Fruit fly (Drosophila melanogaster) whole organism, prepupa: Measurements from ENCODE around the gene CG11714.
A peak's percentile ranks its signal among the peaks of the same experiment; 100 is the strongest.

Experiments
- Blimp-1 ChIP-seq: fragments of 200-800 bp; sonication (Bioruptor generic); optimal IDR thresholded peaks from 3 replicates; lab custom pipeline; 2017; ENCODE audit warnings: missing biosample characterization, missing genetic modification characterization, mild to moderate bottlenecking, moderate library complexity, missing genetic modification reagents
- CG10669 ChIP-seq: fragments of 200-800 bp; sonication (Bioruptor generic); optimal IDR thresholded peaks from 3 replicates; lab custom pipeline; 2018; ENCODE audit warnings: missing biosample characterization, mild to moderate bottlenecking, missing genetic modification characterization, moderate library complexity
- CG11294 ChIP-seq: fragments of 200-800 bp; sonication (Bioruptor generic); IDR thresholded peaks from 2 replicates; pipeline ENCODE4 v1.3.6; 2022; ENCODE audit warnings: missing biosample characterization, missing genetic modification characterization
- CG11762 ChIP-seq: fragments of 200-800 bp; sonication (Bioruptor generic); optimal IDR thresholded peaks from 3 replicates; lab custom pipeline; 2016; ENCODE audit warnings: missing biosample characterization, missing genetic modification characterization; ENCODE audit not compliant: insufficient read depth
- CG15336 ChIP-seq: fragments of 200-800 bp; sonication (Bioruptor generic); IDR thresholded peaks from 2 replicates; pipeline ENCODE4 v1.3.6; 2022; ENCODE audit warnings: missing biosample characterization, missing genetic modification characterization
- CG1621 ChIP-seq: fragments of 200-800 bp; sonication (Bioruptor generic); optimal IDR thresholded peaks from 3 replicates; lab custom pipeline; 2018; ENCODE audit warnings: missing biosample characterization, mild to moderate bottlenecking, missing genetic modification characterization
- CG3032 ChIP-seq: fragments of 200-800 bp; optimal IDR thresholded peaks from 2 replicates; lab custom pipeline; 2019; ENCODE audit warnings: missing biosample characterization, mild to moderate bottlenecking, missing genetic modification characterization, moderate library complexity
- CG31627 ChIP-seq: fragments of 200-800 bp; sonication (Bioruptor generic); optimal IDR thresholded peaks from 3 replicates; lab custom pipeline; 2016; ENCODE audit warnings: missing biosample characterization, missing genetic modification characterization
- CG32006 ChIP-seq: fragments of 200-800 bp; sonication (Bioruptor generic); optimal IDR thresholded peaks from 3 replicates; lab custom pipeline; 2017; ENCODE audit warnings: missing biosample characterization, mild to moderate bottlenecking, missing genetic modification characterization
- CG34406 ChIP-seq: fragments of 200-800 bp; sonication (Bioruptor generic); optimal IDR thresholded peaks from 3 replicates; lab custom pipeline; 2016; ENCODE audit warnings: missing biosample characterization, missing genetic modification characterization
- CG3919 ChIP-seq: fragments of 200-800 bp; sonication (Bioruptor generic); optimal IDR thresholded peaks from 3 replicates; lab custom pipeline; 2016; ENCODE audit warnings: missing biosample characterization, missing genetic modification characterization
- CG4318 ChIP-seq: fragments of 200-800 bp; sonication (Bioruptor generic); optimal IDR thresholded peaks from 3 replicates; lab custom pipeline; 2017; ENCODE audit warnings: missing biosample characterization, mild to moderate bottlenecking, missing genetic modification characterization
- CG6163 ChIP-seq: fragments of 200-800 bp; sonication (Bioruptor generic); IDR thresholded peaks from 3 replicates; pipeline ENCODE4 v1.3.6; 2022; ENCODE audit warnings: missing biosample characterization, missing genetic modification characterization
- CG6792 ChIP-seq: fragments of 200-800 bp; sonication (Bioruptor generic); optimal IDR thresholded peaks from 3 replicates; lab custom pipeline; 2016; ENCODE audit warnings: missing biosample characterization, missing genetic modification characterization
- CG6854 ChIP-seq: fragments of 200-800 bp; sonication (Bioruptor generic); optimal IDR thresholded peaks from 2 replicates; lab custom pipeline; 2017; ENCODE audit warnings: missing biosample characterization, mild to moderate bottlenecking, missing genetic modification characterization
- CG7368 ChIP-seq: fragments of 200-800 bp; sonication (Bioruptor generic); optimal IDR thresholded peaks from 3 replicates; lab custom pipeline; 2016; ENCODE audit warnings: missing biosample characterization, missing genetic modification characterization
- CG8119 ChIP-seq: fragments of 200-800 bp; sonication (Bioruptor generic); IDR thresholded peaks from 3 replicates; pipeline ENCODE4 v1.3.6; 2022; ENCODE audit warnings: missing biosample characterization, missing genetic modification characterization
- CG8319 ChIP-seq: fragments of 200-800 bp; sonication (Bioruptor generic); optimal IDR thresholded peaks from 3 replicates; lab custom pipeline; 2016; ENCODE audit warnings: missing biosample characterization, missing genetic modification characterization
- CG9139 ChIP-seq: fragments of 200-800 bp; sonication (Bioruptor generic); optimal IDR thresholded peaks from 3 replicates; lab custom pipeline; 2017; ENCODE audit warnings: missing biosample characterization, mild to moderate bottlenecking, missing genetic modification characterization
- Eip78C ChIP-seq: fragments of 200-800 bp; sonication (Bioruptor generic); peaks from one replicate; lab custom pipeline; 2016; ENCODE audit warnings: missing biosample characterization, missing genetic modification characterization
- Eip93F ChIP-seq: fragments of 200-800 bp; sonication (Bioruptor generic); optimal IDR thresholded peaks from 2 replicates; lab custom pipeline; 2016; ENCODE audit warnings: missing biosample characterization, mild to moderate bottlenecking, missing genetic modification characterization
- Ets21C ChIP-seq: fragments of 200-800 bp; sonication (Bioruptor generic); optimal IDR thresholded peaks from 3 replicates; lab custom pipeline; 2016; ENCODE audit warnings: missing biosample characterization, missing genetic modification characterization
- Ets96B ChIP-seq: fragments of 200-800 bp; optimal IDR thresholded peaks from 2 replicates; lab custom pipeline; 2019; ENCODE audit warnings: missing biosample characterization, mild to moderate bottlenecking, missing genetic modification characterization, moderate library complexity
- Gug ChIP-seq: fragments of 200-800 bp; sonication (Bioruptor generic); IDR thresholded peaks from 2 replicates; pipeline ENCODE4 v1.3.6; 2022; ENCODE audit warnings: missing biosample characterization, missing genetic modification characterization
- Hr39 ChIP-seq: fragments of 200-800 bp; sonication (Bioruptor generic); optimal IDR thresholded peaks from 2 replicates; lab custom pipeline; 2016; ENCODE audit warnings: missing biosample characterization, missing genetic modification characterization
- Hr4 ChIP-seq: fragments of 200-800 bp; sonication (Bioruptor generic); optimal IDR thresholded peaks from 3 replicates; lab custom pipeline; 2016; ENCODE audit warnings: missing biosample characterization, missing genetic modification characterization
- Lpt ChIP-seq: fragments of 200-800 bp; sonication (Bioruptor generic); optimal IDR thresholded peaks from 3 replicates; lab custom pipeline; 2016; ENCODE audit warnings: missing biosample characterization, missing genetic modification characterization
- Met ChIP-seq: fragments of 200-800 bp; sonication (Bioruptor generic); optimal IDR thresholded peaks from 3 replicates; lab custom pipeline; 2016; ENCODE audit warnings: missing biosample characterization, missing genetic modification characterization
- OdsH ChIP-seq: fragments of 200-800 bp; sonication (Bioruptor generic); optimal IDR thresholded peaks from 3 replicates; lab custom pipeline; 2016; ENCODE audit warnings: missing biosample characterization, missing genetic modification characterization
- Smox ChIP-seq: fragments of 200-800 bp; sonication (Bioruptor generic); optimal IDR thresholded peaks from 3 replicates; lab custom pipeline; 2016; ENCODE audit warnings: missing biosample characterization, missing genetic modification characterization
- Sox102F ChIP-seq: fragments of 200-800 bp; sonication (Bioruptor generic); optimal IDR thresholded peaks from 2 replicates; lab custom pipeline; 2016; ENCODE audit warnings: missing biosample characterization, mild to moderate bottlenecking, missing genetic modification characterization
- Sox14 ChIP-seq: fragments of 200-800 bp; sonication (Bioruptor generic); optimal IDR thresholded peaks from 3 replicates; lab custom pipeline; 2016; ENCODE audit warnings: missing biosample characterization, missing genetic modification characterization
- Sox15 ChIP-seq: fragments of 200-800 bp; sonication (Bioruptor generic); optimal IDR thresholded peaks from 3 replicates; lab custom pipeline; 2016; ENCODE audit warnings: missing biosample characterization, missing genetic modification characterization
- achi ChIP-seq: fragments of 200-800 bp; sonication (Bioruptor generic); optimal IDR thresholded peaks from 3 replicates; lab custom pipeline; 2016; ENCODE audit warnings: missing biosample characterization, missing genetic modification characterization
- acj6 ChIP-seq: fragments of 200-800 bp; sonication (Bioruptor generic); optimal IDR thresholded peaks from 3 replicates; lab custom pipeline; 2016; ENCODE audit warnings: missing biosample characterization, missing genetic modification characterization
- cyc ChIP-seq: fragments of 200-800 bp; sonication (Bioruptor generic); optimal IDR thresholded peaks from 3 replicates; lab custom pipeline; 2016; ENCODE audit warnings: missing biosample characterization, missing genetic modification characterization
- dsx ChIP-seq: fragments of 200-800 bp; optimal IDR thresholded peaks from 3 replicates; lab custom pipeline; 2019; ENCODE audit warnings: missing biosample characterization, mild to moderate bottlenecking, missing genetic modification characterization, moderate library complexity; ENCODE audit not compliant: poor library complexity, severe bottlenecking
- eg ChIP-seq: fragments of 200-800 bp; sonication (Bioruptor generic); IDR thresholded peaks from 3 replicates; pipeline ENCODE4 v1.3.6; 2022; ENCODE audit warnings: missing biosample characterization, missing genetic modification characterization
- fd59A ChIP-seq: fragments of 200-800 bp; sonication (Bioruptor generic); optimal IDR thresholded peaks from 2 replicates; lab custom pipeline; 2017; ENCODE audit warnings: missing biosample characterization, mild to moderate bottlenecking, missing genetic modification characterization, missing genetic modification reagents
- fd85E ChIP-seq: fragments of 200-800 bp; sonication (Bioruptor generic); optimal IDR thresholded peaks from 3 replicates; lab custom pipeline; 2016; ENCODE audit warnings: missing biosample characterization, missing genetic modification characterization
- net ChIP-seq: fragments of 200-800 bp; sonication (Bioruptor generic); optimal IDR thresholded peaks from 3 replicates; lab custom pipeline; 2016; ENCODE audit warnings: missing biosample characterization, missing genetic modification characterization
- pdm3 ChIP-seq: fragments of 200-800 bp; sonication (Bioruptor generic); optimal IDR thresholded peaks from 3 replicates; lab custom pipeline; 2016; ENCODE audit warnings: missing biosample characterization, missing genetic modification characterization
- salr ChIP-seq, 2 experiments: fragments of 200-800 bp; sonication (Bioruptor generic); optimal IDR thresholded peaks; 3 replicates each; lab custom pipeline; 2016 to 2018; ENCODE audit warnings: missing biosample characterization in 2 of 2, missing genetic modification characterization in 2 of 2, mild to moderate bottlenecking in 1 of 2
- ss ChIP-seq, 2 experiments: fragments of 200-800 bp; sonication (Bioruptor generic); optimal IDR thresholded peaks; 2 replicates in 1 of 2; 3 replicates in 1 of 2; lab custom pipeline; 2017 to 2018; ENCODE audit warnings: mild to moderate bottlenecking in 2 of 2, missing biosample characterization in 2 of 2, missing genetic modification characterization in 2 of 2, moderate library complexity in 1 of 2
- svp ChIP-seq: fragments of 200-800 bp; sonication (Bioruptor generic); peaks from one replicate; lab custom pipeline; 2016; ENCODE audit warnings: missing biosample characterization, missing genetic modification characterization
- topi ChIP-seq: fragments of 200-800 bp; sonication (Bioruptor generic); optimal IDR thresholded peaks from 3 replicates; lab custom pipeline; 2016; ENCODE audit warnings: missing biosample characterization, missing genetic modification characterization

Gene CG11714

dm6 chr3L:11536767-11537419 is 14.4 kb upstream of the CG11714 start (continued):
- no peak for TF ChIP-seq topi (GFP tag; lab: Kevin White, UChicago)
- TF ChIP-seq CG11294: peak; percentile 52; the same call in 1 of the 2 replicates
- TF ChIP-seq Hr4 (GFP tag; lab: Kevin White, UChicago): peak; percentile 64
- TF ChIP-seq CG6854 (GFP tag; lab: Kevin White, UChicago): no peak
- TF ChIP-seq OdsH: peak; percentile 48
- TF ChIP-seq Met (GFP tag; lab: Kevin White, UChicago): no peak
- no peak for TF ChIP-seq Sox15 (GFP tag; lab: Kevin White, UChicago)
- TF ChIP-seq Blimp-1 (GFP tag; lab: Kevin White, UChicago): no peak
- TF ChIP-seq CG7368 (GFP tag; lab: Kevin White, UChicago): no peak
- no peak for TF ChIP-seq Sox102F
- peak; percentile 15 for TF ChIP-seq CG3919 (GFP tag; lab: Kevin White, UChicago)
- no peak for TF ChIP-seq Ets96B (tag; lab: Kevin White, UChicago)
- TF ChIP-seq CG9139 (GFP tag; lab: Kevin White, UChicago): no peak
- TF ChIP-seq CG11762: no peak
- TF ChIP-seq salr (GFP tag; optimal IDR thresholded peaks at IDR 0.05; lab: Kevin White, UChicago): no peak
- TF ChIP-seq CG8119 (GFP tag; lab: Robert Waterston, UW): peak; percentile 68
- TF ChIP-seq ss (GFP tag; optimal IDR thresholded peaks at IDR 0.05; lab: Kevin White, UChicago): no peak
- no peak for TF ChIP-seq CG1621 (tag; lab: Kevin White, UChicago)
- no peak for TF ChIP-seq fd59A (GFP tag; lab: Kevin White, UChicago)
- TF ChIP-seq CG6163 (GFP tag; lab: Robert Waterston, UW): no peak
- TF ChIP-seq eg (GFP tag; lab: Robert Waterston, UW): peak; percentile 59; the same call in 2 of the 3 replicates
- peak; percentile 78 for TF ChIP-seq CG32006 (GFP tag; lab: Kevin White, UChicago)
- no peak for TF ChIP-seq CG31627 (GFP tag; lab: Kevin White, UChicago)
- TF ChIP-seq CG4318 (GFP tag; lab: Kevin White, UChicago): peak; percentile 54
- TF ChIP-seq Eip93F (GFP tag; lab: Kevin White, UChicago): no peak
- TF ChIP-seq net (GFP tag; lab: Kevin White, UChicago): no peak

dm6 chr3L:11536132-11536531 is 13.6 kb upstream of the CG11714 start:
- TF ChIP-seq Lpt: no peak
- peak; percentile 66 for TF ChIP-seq CG8119 (GFP tag; lab: Robert Waterston, UW)
- TF ChIP-seq Met (GFP tag; lab: Kevin White, UChicago): peak; percentile 18
- peak; percentile 34 for TF ChIP-seq Hr39 (GFP tag; lab: Kevin White, UChicago)
- TF ChIP-seq Ets96B (tag; lab: Kevin White, UChicago): no peak
- TF ChIP-seq Hr4 (GFP tag; lab: Kevin White, UChicago): peak; percentile 10
- TF ChIP-seq net (GFP tag; lab: Kevin White, UChicago): no peak
- no peak for TF ChIP-seq CG8319
- TF ChIP-seq CG7368 (GFP tag; lab: Kevin White, UChicago): peak; percentile 12
- peak; percentile 1 for TF ChIP-seq CG34406
- peak; percentile 50 for TF ChIP-seq topi (GFP tag; lab: Kevin White, UChicago)
- TF ChIP-seq svp (GFP tag; lab: Kevin White, UChicago): peak; percentile 52
- no peak for TF ChIP-seq dsx (GFP tag; lab: Kevin White, UChicago)
- peak; percentile 33 for TF ChIP-seq OdsH
- TF ChIP-seq CG15336 (GFP tag; lab: Robert Waterston, UW): peak; percentile 71
- peak; percentile 46 for TF ChIP-seq acj6
- peak; percentile 4 for TF ChIP-seq Ets21C
- no peak for TF ChIP-seq Blimp-1 (GFP tag; lab: Kevin White, UChicago)
- TF ChIP-seq cyc: peak; percentile 63
- peak; percentile 32 for TF ChIP-seq pdm3
- TF ChIP-seq Eip78C (GFP tag; lab: Kevin White, UChicago): peak; percentile 70
- TF ChIP-seq Sox14 (GFP tag; lab: Kevin White, UChicago): peak; percentile 52
- TF ChIP-seq CG6163 (GFP tag; lab: Robert Waterston, UW): peak; percentile 79
- TF ChIP-seq fd85E (GFP tag; lab: Kevin White, UChicago): no peak
- no peak for TF ChIP-seq CG9139 (GFP tag; lab: Kevin White, UChicago)
- peak; percentile 22 for TF ChIP-seq CG32006 (GFP tag; lab: Kevin White, UChicago)
- TF ChIP-seq Sox102F: peak; percentile 31
- no peak for TF ChIP-seq Sox15 (GFP tag; lab: Kevin White, UChicago)
- TF ChIP-seq CG10669 (GFP tag; lab: Kevin White, UChicago): no peak
- peak; percentile 23 for TF ChIP-seq Smox (GFP tag; lab: Kevin White, UChicago)
- peak; percentile 67 for TF ChIP-seq eg (GFP tag; lab: Robert Waterston, UW)
- TF ChIP-seq CG3032: no peak
- TF ChIP-seq achi (GFP tag; lab: Kevin White, UChicago): peak; percentile 3
- TF ChIP-seq Gug (GFP tag; lab: Robert Waterston, UW): no peak
- TF ChIP-seq CG6792 (GFP tag; lab: Kevin White, UChicago): peak; percentile 25
- TF ChIP-seq CG31627 (GFP tag; lab: Kevin White, UChicago): peak; percentile 37
- TF ChIP-seq CG3919 (GFP tag; lab: Kevin White, UChicago): peak; percentile 44
